Worm (Caenorhabditis elegans) whole organism, L4/young adult: Measurements from ENCODE around the gene M03F8.1.

ENCODE experiments used
- W03F9.2 ChIP-seq: fragments of 150-350 bp; optimal IDR thresholded peaks from 2 replicates; lab custom pipeline; 2014; ENCODE audit warnings: missing biosample characterization, missing genetic modification characterization
- dao-5 ChIP-seq: sonication (generic microtip); optimal IDR thresholded peaks from 2 replicates; lab custom pipeline; 2016; ENCODE audit warnings: missing genotype, missing genetic modification characterization, moderate library complexity, missing compliant biosample characterization
- him-1 ChIP-seq: sonication (generic microtip); optimal IDR thresholded peaks from 2 replicates; lab custom pipeline; 2016; ENCODE audit warnings: missing genotype, missing genetic modification reagents, missing genetic modification characterization, missing compliant biosample characterization

The M03F8.1 gene

ce11 chrV:5986755-5987154, 35.5 kb downstream of the M03F8.1 start, which contains the start of gene C10F3.7:
TSS of gene C10F3.7 (minus strand) at chrV:5986855.
- no peak for TF ChIP-seq him-1 (tag; lab: Kevin White, UChicago)
- no peak for TF ChIP-seq W03F9.2 (tag; lab: Kevin White, UChicago)
- TF ChIP-seq dao-5, result no peak

ce11 chrV:5990383-5990782, 39.1 kb downstream of the M03F8.1 start, which contains the start of gene fut-8:
TSS of gene fut-8 (minus strand) at chrV:5990483.
- TF ChIP-seq him-1 (tag; lab: Kevin White, UChicago), result no peak
- TF ChIP-seq W03F9.2 (tag; lab: Kevin White, UChicago), result no peak
- no peak for TF ChIP-seq dao-5

- TF ChIP-seq him-1 (tag; lab: Kevin White, UChicago) (peak; percentile 48), dao-5 (no peak)
Measured at ce11 chrV:5991490-5992069, 40.3 kb downstream of the M03F8.1 start.

ce11 chrV:5995598-5995997, 44.4 kb downstream of the M03F8.1 start:
- TF ChIP-seq dao-5, result no peak
- TF ChIP-seq W03F9.2 (tag; lab: Kevin White, UChicago), result no peak
- no peak for TF ChIP-seq him-1 (tag; lab: Kevin White, UChicago)

- TF ChIP-seq W03F9.2 (tag; lab: Kevin White, UChicago) (no peak), dao-5 (no peak), him-1 (tag; lab: Kevin White, UChicago) (no peak)
Measured at ce11 chrV:5996114-5996513, 44.9 kb downstream of the M03F8.1 start, which contains the start of gene cpg-4. TSS of gene cpg-4 (plus strand) at chrV:5996416.

- TF ChIP-seq dao-5 (no peak), W03F9.2 (tag; lab: Kevin White, UChicago) (peak; percentile 72), him-1 (tag; lab: Kevin White, UChicago) (peak; percentile 51)
Measured at ce11 chrV:6000368-6000802, 49.2 kb downstream of the M03F8.1 start.

ce11 chrV:6003301-6003700, 52.1 kb downstream of the M03F8.1 start, which contains the start of gene fos-1:
TSS of gene fos-1 (plus strand) at chrV:6003601.
- TF ChIP-seq dao-5 (no peak), him-1 (tag; lab: Kevin White, UChicago) (no peak), W03F9.2 (tag; lab: Kevin White, UChicago) (no peak)
